Worm (Caenorhabditis elegans) whole organism, young adult: Measurements from ENCODE around the gene del-10.

ENCODE experiments used
- B0035.1 ChIP-seq: sonication (generic microtip); optimal IDR thresholded peaks from 2 replicates; lab custom pipeline; 2016; ENCODE audit warnings: missing genetic modification characterization, mild to moderate bottlenecking, missing compliant biosample characterization, missing genotype, missing genetic modification reagents
- B0261.1 ChIP-seq: sonication (generic microtip); optimal IDR thresholded peaks from 2 replicates; lab custom pipeline; 2016; ENCODE audit warnings: mild to moderate bottlenecking, missing genetic modification characterization, moderate library complexity, missing compliant biosample characterization
- B0336.3 ChIP-seq: fragments of 200-800 bp; sonication (Bioruptor generic); IDR thresholded peaks from 2 replicates; pipeline ENCODE4 v1.3.6; 2022; ENCODE audit warnings: missing genetic modification characterization, missing compliant biosample characterization
- F33H1.4 ChIP-seq: fragments of 200-800 bp; sonication (Bioruptor generic); IDR thresholded peaks from 2 replicates; pipeline ENCODE4 v1.3.6; 2022; ENCODE audit warnings: missing genetic modification reagents, missing genetic modification characterization, missing compliant biosample characterization
- F37B4.10 ChIP-seq: fragments of 200-800 bp; sonication (Bioruptor generic); IDR thresholded peaks from 2 replicates; pipeline ENCODE4 v1.3.6; 2022; ENCODE audit warnings: missing genetic modification characterization, missing compliant biosample characterization
- F52B5.7 ChIP-seq: sonication (generic microtip); optimal IDR thresholded peaks from 2 replicates; lab custom pipeline; 2016; ENCODE audit warnings: mild to moderate bottlenecking, missing genetic modification characterization, missing compliant biosample characterization
- K11D2.4 ChIP-seq: fragments of 200-800 bp; sonication (Bioruptor generic); IDR thresholded peaks from 2 replicates; pipeline ENCODE4 v1.3.6; 2022; ENCODE audit warnings: missing genetic modification reagents, missing genetic modification characterization, missing compliant biosample characterization
- Y56A3A.18 ChIP-seq: fragments of 200-800 bp; sonication (Bioruptor generic); IDR thresholded peaks from 2 replicates; pipeline ENCODE4 v1.3.6; 2022; ENCODE audit warnings: missing genetic modification reagents, missing genetic modification characterization, missing compliant biosample characterization
- ZK185.1 ChIP-seq: sonication (generic microtip); optimal IDR thresholded peaks from 2 replicates; lab custom pipeline; 2016; ENCODE audit warnings: mild to moderate bottlenecking, missing genetic modification characterization, missing compliant biosample characterization; ENCODE audit not compliant: poor library complexity, severe bottlenecking
- ama-1 ChIP-seq, 3 experiments: fragments of 150-350 bp in 1 of 3; sonication (generic microtip) in 2 of 3; optimal IDR thresholded peaks; 2 replicates each; lab custom pipeline; 2014 to 2018; ENCODE audit warnings: missing biosample characterization in 2 of 3, missing genetic modification characterization in 2 of 3, missing genetic modification reagents in 2 of 3
- attf-5 ChIP-seq: fragments of 200-800 bp; sonication (Bioruptor generic); optimal IDR thresholded peaks from 2 replicates; lab custom pipeline; 2018; ENCODE audit warnings: mild to moderate bottlenecking, missing genetic modification characterization, missing compliant biosample characterization
- attf-6 ChIP-seq: fragments of 200-800 bp; sonication (Bioruptor generic); IDR thresholded peaks from 2 replicates; pipeline ENCODE4 v1.3.6; 2022; ENCODE audit warnings: missing genetic modification reagents, missing genetic modification characterization, missing compliant biosample characterization
- bed-1 ChIP-seq: fragments of 200-800 bp; sonication (Bioruptor generic); IDR thresholded peaks from 2 replicates; pipeline ENCODE4 v1.3.6; 2022; ENCODE audit warnings: missing genetic modification reagents, missing genetic modification characterization, missing compliant biosample characterization
- cebp-1 ChIP-seq, 2 experiments: fragments of 200-800 bp in 1 of 2; sonication (Bioruptor generic) in 1 of 2; sonication (generic microtip) in 1 of 2; IDR thresholded peaks in 1 of 2; optimal IDR thresholded peaks in 1 of 2; 2 replicates each; pipeline versions ENCODE4 v1.3.6 to Lab custom; 2017 to 2022; ENCODE audit warnings: missing compliant biosample characterization in 2 of 2, missing genetic modification characterization in 2 of 2, mild to moderate bottlenecking in 1 of 2, missing genetic modification reagents in 1 of 2, moderate library complexity in 1 of 2
- cebp-2 ChIP-seq: fragments of 200-800 bp; sonication (Bioruptor generic); IDR thresholded peaks from 2 replicates; pipeline ENCODE4 v1.3.6; 2022; ENCODE audit warnings: missing genetic modification characterization, missing compliant biosample characterization
- chd-7 ChIP-seq: sonication (generic microtip); optimal IDR thresholded peaks from 2 replicates; lab custom pipeline; 2016; ENCODE audit warnings: mild to moderate bottlenecking, missing genetic modification characterization, moderate library complexity, missing compliant biosample characterization
- die-1 ChIP-seq: sonication (generic microtip); optimal IDR thresholded peaks from 2 replicates; lab custom pipeline; 2016; ENCODE audit warnings: missing genotype, mild to moderate bottlenecking, missing genetic modification characterization, missing compliant biosample characterization
- dox-1 ChIP-seq: fragments of 200-800 bp; sonication (Bioruptor generic); IDR thresholded peaks from 2 replicates; pipeline ENCODE4 v1.3.6; 2022; ENCODE audit warnings: missing genetic modification reagents, missing genetic modification characterization, missing compliant biosample characterization
- ekl-4 ChIP-seq: fragments of 200-800 bp; sonication (Bioruptor generic); IDR thresholded peaks from 2 replicates; pipeline ENCODE4 v1.3.6; 2022; ENCODE audit warnings: missing genetic modification reagents, missing genetic modification characterization, missing compliant biosample characterization
- hlh-26 ChIP-seq: fragments of 200-800 bp; sonication (Bioruptor generic); conservative IDR thresholded peaks from 2 replicates; pipeline ENCODE4 v1.3.6; 2022; ENCODE audit warnings: missing genetic modification reagents, missing genetic modification characterization, missing compliant biosample characterization
- hmg-1.2 ChIP-seq: fragments of 200-800 bp; sonication (Bioruptor generic); IDR thresholded peaks from 2 replicates; pipeline ENCODE4 v1.3.6; 2022; ENCODE audit warnings: missing genetic modification reagents, missing genetic modification characterization, missing compliant biosample characterization
- lag-1 ChIP-seq: fragments of 200-800 bp; sonication (Bioruptor generic); IDR thresholded peaks from 2 replicates; pipeline ENCODE4 v1.3.6; 2022; ENCODE audit warnings: missing genetic modification reagents, missing genetic modification characterization, missing compliant biosample characterization
- let-526 ChIP-seq: fragments of 200-800 bp; sonication (Bioruptor generic); IDR thresholded peaks from 2 replicates; pipeline ENCODE4 v1.3.6; 2022; ENCODE audit warnings: missing genetic modification reagents, missing genetic modification characterization, missing compliant biosample characterization
- madf-10 ChIP-seq: sonication (generic microtip); optimal IDR thresholded peaks from 2 replicates; lab custom pipeline; 2016; ENCODE audit warnings: mild to moderate bottlenecking, missing genetic modification characterization, missing compliant biosample characterization
- nfya-1 ChIP-seq: sonication (generic microtip); optimal IDR thresholded peaks from 2 replicates; lab custom pipeline; 2017; ENCODE audit warnings: antibody characterized with exemption, missing compliant biosample characterization, missing genetic modification characterization, borderline replicate concordance; ENCODE audit not compliant: insufficient read depth
- nhr-179 ChIP-seq: sonication (generic microtip); optimal IDR thresholded peaks from 2 replicates; lab custom pipeline; 2016; ENCODE audit warnings: mild to moderate bottlenecking, missing genetic modification characterization, missing compliant biosample characterization
- nhr-27 ChIP-seq: fragments of 200-800 bp; sonication (Bioruptor generic); optimal IDR thresholded peaks from 2 replicates; lab custom pipeline; 2018; ENCODE audit warnings: mild to moderate bottlenecking, missing genetic modification characterization, moderate library complexity, missing compliant biosample characterization
- nhr-80 ChIP-seq: sonication (generic microtip); optimal IDR thresholded peaks from 2 replicates; lab custom pipeline; 2016; ENCODE audit warnings: missing genetic modification characterization, missing compliant biosample characterization
- pha-4 ChIP-seq: fragments of 150-350 bp; sonication (generic microtip); optimal IDR thresholded peaks from 2 replicates; lab custom pipeline; 2014; ENCODE audit warnings: missing biosample characterization, missing genetic modification reagents, missing genetic modification characterization
- snpc-1.1 ChIP-seq: sonication (generic microtip); optimal IDR thresholded peaks from 2 replicates; lab custom pipeline; 2017; ENCODE audit warnings: missing genetic modification characterization, mild to moderate bottlenecking, missing compliant biosample characterization, antibody characterized with exemption, moderate library complexity, missing genotype, missing genetic modification reagents; ENCODE audit not compliant: insufficient read depth
- snpc-3.4 ChIP-seq: sonication (generic microtip); optimal IDR thresholded peaks from 2 replicates; lab custom pipeline; 2017; ENCODE audit warnings: missing genetic modification characterization, mild to moderate bottlenecking, missing compliant biosample characterization, antibody characterized with exemption, moderate library complexity, missing genotype, missing genetic modification reagents
- snpc-4 ChIP-seq, 5 experiments: fragments of 150-350 bp in 1 of 5; sonication (generic microtip) in 4 of 5; optimal IDR thresholded peaks; 2 replicates each; lab custom pipeline; 2014 to 2018; ENCODE audit warnings: missing genetic modification characterization in 5 of 5, missing biosample characterization in 3 of 5, antibody characterized with exemption in 2 of 5, mild to moderate bottlenecking in 2 of 5, missing compliant biosample characterization in 2 of 5, missing genotype in 2 of 5, moderate library complexity in 2 of 5, missing genetic modification reagents in 1 of 5
- tbx-9 ChIP-seq: sonication (generic microtip); optimal IDR thresholded peaks from 2 replicates; lab custom pipeline; 2016; ENCODE audit warnings: borderline replicate concordance, missing genetic modification characterization, inconsistent platforms, missing compliant biosample characterization
- xnd-1 ChIP-seq: sonication (generic microtip); optimal IDR thresholded peaks from 2 replicates; lab custom pipeline; 2016; ENCODE audit warnings: missing genotype, missing genetic modification reagents, missing genetic modification characterization, missing compliant biosample characterization
- zim-3 ChIP-seq: sonication (generic microtip); optimal IDR thresholded peaks from 2 replicates; lab custom pipeline; 2017; ENCODE audit warnings: mild to moderate bottlenecking, missing genetic modification characterization, moderate library complexity, missing compliant biosample characterization
- ztf-28 ChIP-seq: fragments of 200-800 bp; sonication (Bioruptor generic); IDR thresholded peaks from 2 replicates; pipeline ENCODE4 v1.3.6; 2022; ENCODE audit warnings: missing genetic modification reagents, missing genetic modification characterization, missing compliant biosample characterization

Gene del-10

ce11 chrII:6519703-6520102 lies 37.8 kb upstream of the del-10 start (continued):
- TF ChIP-seq ZK185.1 (tag; lab: Kevin White, UChicago) (no peak), die-1 (tag; lab: Kevin White, UChicago) (no peak), attf-6 (no peak), hmg-1.2 (peak; percentile 23; the same call in 1 of the 2 replicates), zim-3 (tag; lab: Kevin White, UChicago) (no peak), nfya-1 (tag; lab: Kevin White, UChicago) (no peak), F33H1.4 (GFP tag; lab: Robert Waterston, UW) (peak; percentile 52; the same call in 1 of the 2 replicates), nhr-80 (tag; lab: Kevin White, UChicago) (no peak), chd-7 (no peak)

- TF ChIP-seq madf-10 (tag; lab: Kevin White, UChicago), result no peak
- TF ChIP-seq let-526 (GFP tag; lab: Robert Waterston, UW), result no peak
- TF ChIP-seq ztf-28 (GFP tag; lab: Robert Waterston, UW), result no peak
- no peak for TF ChIP-seq xnd-1 (tag; lab: Kevin White, UChicago)
- no peak for TF ChIP-seq ama-1 (optimal IDR thresholded peaks at IDR 0.05; lab: Kevin White, UChicago)
- TF ChIP-seq ama-1 (GFP tag; optimal IDR thresholded peaks at IDR 0.05; lab: Kevin White, UChicago), result no peak
- no peak for TF ChIP-seq snpc-4 (GFP tag; optimal IDR thresholded peaks at IDR 0.05; lab: Kevin White, UChicago)
- no peak for TF ChIP-seq snpc-4 (tag; optimal IDR thresholded peaks at IDR 0.05; lab: Kevin White, UChicago)
- no peak for TF ChIP-seq bed-1 (GFP tag; lab: Robert Waterston, UW)
- TF ChIP-seq attf-5, result no peak
- no peak for TF ChIP-seq nhr-27 (tag; lab: Kevin White, UChicago)
- no peak for TF ChIP-seq dox-1 (GFP tag; lab: Robert Waterston, UW)
- TF ChIP-seq ZK185.1 (tag; lab: Kevin White, UChicago), result no peak
- no peak for TF ChIP-seq snpc-1.1 (tag; lab: Kevin White, UChicago)
- no peak for TF ChIP-seq B0336.3 (GFP tag; lab: Robert Waterston, UW)
- no peak for TF ChIP-seq F37B4.10
- TF ChIP-seq, all 124 proteins: peak for 0
These were observed 34.4 kb upstream of the del-10 start, which contains the start of gene C56E6.7 for ce11 chrII:6516276-6516675. TSS of gene C56E6.7 (plus strand) at chrII:6516576.

- TF ChIP-seq F33H1.4 (GFP tag; lab: Robert Waterston, UW) (no peak), F52B5.7 (tag; lab: Kevin White, UChicago) (no peak), Y56A3A.18 (GFP tag; lab: Robert Waterston, UW) (no peak)
- TF ChIP-seq, all 124 proteins: peak for 0
These were observed 32.0 kb upstream of the del-10 start, which contains the start of gene R05G9R.1 for ce11 chrII:6513911-6514310. TSS of gene R05G9R.1 (minus strand) at chrII:6514011.

ce11 chrII:6513357-6513756 lies 31.4 kb upstream of the del-10 start:
- TF ChIP-seq nhr-179 (tag; lab: Kevin White, UChicago) (no peak), B0035.1 (tag; lab: Kevin White, UChicago) (no peak), cebp-2 (no peak), hlh-26 (no peak), tbx-9 (no peak), B0261.1 (no peak), cebp-1 (GFP tag; IDR thresholded peaks at IDR 0.05; lab: Robert Waterston, UW) (no peak), cebp-1 (tag; optimal IDR thresholded peaks at IDR 0.05; lab: Kevin White, UChicago) (no peak), snpc-3.4 (tag; lab: Kevin White, UChicago) (no peak), K11D2.4 (GFP tag; lab: Robert Waterston, UW) (no peak), pha-4 (tag; lab: Kevin White, UChicago) (no peak), lag-1 (no peak), F52B5.7 (tag; lab: Kevin White, UChicago) (no peak), ekl-4 (GFP tag; lab: Robert Waterston, UW) (no peak), B0336.3 (GFP tag; lab: Robert Waterston, UW) (no peak), bed-1 (GFP tag; lab: Robert Waterston, UW) (no peak)
